Fruit fly (Drosophila melanogaster): ENCODE data around the gene CG12091.

The CG12091 gene

dm6 chr3L:1489523-1489922 lies 47.1 kb downstream of the CG12091 start, which contains the start of gene stet (continued):
- TF ChIP-seq CG16813 (GFP tag; IDR thresholded peaks at IDR 0.05; ENCODE audit: partially characterized antibody) (no peak), CG12236 (GFP tag; optimal IDR thresholded peaks at IDR 0.05) (no peak), CG9876 (GFP tag; optimal IDR thresholded peaks at IDR 0.05) (no peak), CG11247 (GFP tag; IDR thresholded peaks at IDR 0.05) (no peak), CG4404 (GFP tag; IDR thresholded peaks at IDR 0.05) (no peak), Dp (GFP tag; optimal IDR thresholded peaks at IDR 0.05) (no peak), CG8359 (GFP tag; optimal IDR thresholded peaks at IDR 0.05; ENCODE audit: borderline replicate concordance) (no peak), Lpt (GFP tag; optimal IDR thresholded peaks at IDR 0.05) (no peak), CHES-1-like (GFP tag; optimal IDR thresholded peaks at IDR 0.05) (no peak), ttk (GFP tag; IDR thresholded peaks at IDR 0.05) (0 out of 2 replicates have a peak, but pooled peaks have one; percentile 33), Dip3 (GFP tag; optimal IDR thresholded peaks at IDR 0.05) (no peak), CG6791 (GFP tag; IDR thresholded peaks at IDR 0.05; ENCODE audit: partially characterized antibody) (no peak), CG6654 (GFP tag; optimal IDR thresholded peaks at IDR 0.05) (no peak), row (GFP tag; IDR thresholded peaks at IDR 0.05) (peak; percentile 25; the same call in 1 of the 3 replicates), z (GFP tag; IDR thresholded peaks at IDR 0.05) (no peak), sqz (GFP tag; optimal IDR thresholded peaks at IDR 0.05) (no peak), sc (optimal IDR thresholded peaks at IDR 0.05) (no peak), sc (GFP tag; optimal IDR thresholded peaks at IDR 0.05) (no peak), Mad (GFP tag; optimal IDR thresholded peaks at IDR 0.05) (no peak), hb (GFP tag; IDR thresholded peaks at IDR 0.05; ENCODE audit: partially characterized antibody) (no peak), Trl (optimal IDR thresholded peaks at IDR 0.05) (peak; percentile 35 to 46), Trl (GFP tag; optimal IDR thresholded peaks at IDR 0.05) (no peak), E2f1 (GFP tag; IDR thresholded peaks at IDR 0.05) (no peak), CG4854 (GFP tag; optimal IDR thresholded peaks at IDR 0.05) (no peak), CG17568 (GFP tag; optimal IDR thresholded peaks at IDR 0.05) (no peak), Camta (GFP tag; optimal IDR thresholded peaks at IDR 0.05) (no peak), btn (GFP tag; optimal IDR thresholded peaks at IDR 0.05) (no peak), Nf-YC (tag; optimal IDR thresholded peaks at IDR 0.05) (no peak), yki (optimal IDR thresholded peaks at IDR 0.05) (no peak), cas (GFP tag; IDR thresholded peaks at IDR 0.05) (no peak), CG7987 (GFP tag; optimal IDR thresholded peaks at IDR 0.05) (no peak), ato (GFP tag; IDR thresholded peaks at IDR 0.05; ENCODE audit: partially characterized antibody) (no peak), gsb (GFP tag; IDR thresholded peaks at IDR 0.05) (no peak), CG14441 (GFP tag; IDR thresholded peaks at IDR 0.05) (no peak), HmgD (GFP tag; optimal IDR thresholded peaks at IDR 0.05) (no peak), hbn (GFP tag; IDR thresholded peaks at IDR 0.05; ENCODE audit: partially characterized antibody) (peak; percentile 29; the same call in 1 of the 2 replicates), vvl (GFP tag; IDR thresholded peaks at IDR 0.05) (0 out of 2 replicates have a peak, but pooled peaks have one; percentile 42), lbe (GFP tag; optimal IDR thresholded peaks at IDR 0.05) (no peak), Dip2 (GFP tag; IDR thresholded peaks at IDR 0.05) (no peak), GATAe (GFP tag; conservative IDR thresholded peaks at IDR 0.05) (no peak), CG11085 (GFP tag; IDR thresholded peaks at IDR 0.05) (no peak), zf30C (GFP tag; optimal IDR thresholded peaks at IDR 0.05) (no peak), rib (GFP tag; IDR thresholded peaks at IDR 0.05) (no peak), sens (GFP tag) (no peak), Hmr (GFP tag; optimal IDR thresholded peaks at IDR 0.05) (no peak), ham (GFP tag; IDR thresholded peaks at IDR 0.05) (no peak), CG1233 (GFP tag; optimal IDR thresholded peaks at IDR 0.05) (no peak), CG4707 (GFP tag; optimal IDR thresholded peaks at IDR 0.05) (no peak), CG7963 (GFP tag; IDR thresholded peaks at IDR 0.05; ENCODE audit: partially characterized antibody) (no peak), Fer1 (GFP tag; optimal IDR thresholded peaks at IDR 0.05) (peak; percentile 27), Jarid2 (GFP tag; optimal IDR thresholded peaks at IDR 0.05) (no peak), her (GFP tag; optimal IDR thresholded peaks at IDR 0.05) (no peak), CG32532 (GFP tag; IDR thresholded peaks at IDR 0.05) (0 out of 2 replicates have a peak, but pooled peaks have one; percentile 22)
